Worm (Caenorhabditis elegans) whole organism, L1 larva: ENCODE results near the gene tmed-13.

Experiments
- F16B12.6 ChIP-seq: fragments of 150-350 bp; optimal IDR thresholded peaks from 2 replicates; lab custom pipeline; 2014; ENCODE audit warnings: missing biosample characterization, missing genetic modification characterization
- ceh-82 ChIP-seq, 3 experiments: fragments of 150-350 bp in 1 of 3; sonication (generic microtip) in 2 of 3; optimal IDR thresholded peaks; 2 replicates each; lab custom pipeline; 2014 to 2017; ENCODE audit warnings: missing biosample characterization in 3 of 3, missing genetic modification characterization in 3 of 3
- elt-2 ChIP-seq: sonication (generic microtip); optimal IDR thresholded peaks from 2 replicates; lab custom pipeline; 2016; ENCODE audit warnings: missing genetic modification characterization, mild to moderate bottlenecking, inconsistent platforms, missing compliant biosample characterization, missing genetic modification reagents
- elt-3 ChIP-seq, 6 experiments: fragments of 150-350 bp in 1 of 6; sonication (generic microtip); optimal IDR thresholded peaks; 2 replicates each; lab custom pipeline; 2017 to 2018; ENCODE audit warnings: missing biosample characterization in 6 of 6, missing genetic modification characterization in 6 of 6, inconsistent platforms in 1 of 6
- fkh-10 ChIP-seq: sonication (generic microtip); optimal IDR thresholded peaks from 2 replicates; lab custom pipeline; 2017; ENCODE audit warnings: missing biosample characterization, missing genetic modification reagents, missing genetic modification characterization
- lin-15B ChIP-seq: fragments of 150-350 bp; sonication (generic microtip); optimal IDR thresholded peaks from 3 replicates; lab custom pipeline; 2014; ENCODE audit warnings: missing biosample characterization, missing genetic modification characterization
- lin-39 ChIP-seq: fragments of 150-350 bp; optimal IDR thresholded peaks from 2 replicates; lab custom pipeline; 2014; ENCODE audit warnings: missing biosample characterization, missing genetic modification reagents, missing genetic modification characterization
- pqm-1 ChIP-seq: sonication (generic microtip); optimal IDR thresholded peaks from 3 replicates; lab custom pipeline; 2017; ENCODE audit warnings: missing biosample characterization, missing genetic modification characterization
- ztf-4 ChIP-seq: fragments of 150-350 bp; optimal IDR thresholded peaks from 2 replicates; lab custom pipeline; 2014; ENCODE audit warnings: missing biosample characterization, missing genetic modification characterization

DNA sequence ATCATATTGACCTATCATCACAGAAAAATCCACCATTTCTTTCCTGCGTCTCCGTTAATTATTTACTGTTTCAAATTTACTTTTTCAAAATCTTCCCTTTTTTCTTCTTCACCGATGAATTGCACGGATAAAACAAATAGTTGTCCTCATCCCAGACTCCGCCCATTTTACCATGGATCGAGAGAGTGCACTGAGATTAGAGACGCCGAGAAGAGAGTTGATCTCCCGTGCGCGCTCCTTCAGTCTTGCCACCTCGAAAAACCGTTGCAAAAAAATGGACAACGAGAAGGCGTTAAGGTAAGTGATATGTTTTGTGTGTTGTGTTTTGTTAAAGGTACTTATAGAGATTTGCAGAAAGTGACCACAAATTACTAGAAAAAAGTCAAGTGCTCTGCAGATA, 33.1 kb downstream of the tmed-13 start, which contains the start of gene dlc-5:
- TF ChIP-seq lin-15B (tag; lab: Kevin White, UChicago) (no peak), elt-3 (tag; optimal IDR thresholded peaks at IDR 0.05; lab: Kevin White, UChicago) (no peak), ceh-82 (tag; optimal IDR thresholded peaks at IDR 0.05; lab: Kevin White, UChicago) (no peak), elt-2 (tag; lab: Kevin White, UChicago) (no peak), fkh-10 (GFP tag; lab: Kevin White, UChicago) (no peak), pqm-1 (tag; lab: Kevin White, UChicago) (no peak), F16B12.6 (tag; lab: Kevin White, UChicago) (no peak), ztf-4 (no peak), lin-39 (no peak)
